Fruit fly (Drosophila melanogaster): ENCODE data around the gene Nmd3.

- TF ChIP-seq CG8301 (tag; optimal IDR thresholded peaks at IDR 0.05) = no peak
- no peak for TF ChIP-seq Pif1A (GFP tag; optimal IDR thresholded peaks at IDR 0.05)
Observed at dm6 chrX:2170424-2170823, 14.0 kb downstream of the Nmd3 start.

All from whole organism, pupa.